Fruit fly (Drosophila melanogaster) whole organism, embryonic: ENCODE results near the gene Gr97a.
A peak's percentile ranks its signal among the peaks of the same experiment; 100 is the strongest.

Source experiments
- ATbp ChIP-seq: fragments of 200-800 bp; sonication (Bioruptor generic); optimal IDR thresholded peaks from 2 replicates; lab custom pipeline; 2017; ENCODE audit warnings: missing biosample characterization, mild to moderate bottlenecking, missing genetic modification characterization, missing genetic modification reagents
- Abd-B ChIP-seq: fragments of 200-800 bp; sonication (Bioruptor generic); optimal IDR thresholded peaks from 2 replicates; lab custom pipeline; 2018; ENCODE audit warnings: missing biosample characterization, mild to moderate bottlenecking, missing genetic modification characterization, moderate library complexity
- CG10366 ChIP-seq: fragments of 200-800 bp; sonication (Bioruptor generic); IDR thresholded peaks from 2 replicates; pipeline ENCODE4 v1.3.6; 2022; ENCODE audit warnings: missing biosample characterization, missing genetic modification characterization
- CG10979 ChIP-seq: fragments of 200-800 bp; sonication (Bioruptor generic); optimal IDR thresholded peaks from 2 replicates; lab custom pipeline; 2018; ENCODE audit warnings: missing biosample characterization, mild to moderate bottlenecking, missing genetic modification characterization, moderate library complexity
- CG11247 ChIP-seq: fragments of 200-800 bp; sonication (Bioruptor generic); IDR thresholded peaks from 2 replicates; pipeline ENCODE4 v1.3.6; 2022; ENCODE audit warnings: missing biosample characterization, missing genetic modification characterization
- CG12769 ChIP-seq: fragments of 200-800 bp; sonication (Bioruptor generic); optimal IDR thresholded peaks from 2 replicates; lab custom pipeline; 2019; ENCODE audit warnings: missing biosample characterization, mild to moderate bottlenecking, missing genetic modification characterization, moderate library complexity
- CG13287 ChIP-seq: fragments of 200-800 bp; sonication (Bioruptor generic); IDR thresholded peaks from 2 replicates; pipeline ENCODE4 v1.3.6; 2022; ENCODE audit warnings: missing biosample characterization, missing genetic modification characterization; ENCODE audit not compliant: partially characterized antibody
- CG13424 ChIP-seq: fragments of 200-800 bp; sonication (Bioruptor generic); optimal IDR thresholded peaks from 2 replicates; lab custom pipeline; 2019; ENCODE audit warnings: missing biosample characterization, mild to moderate bottlenecking, missing genetic modification characterization, moderate library complexity
- CG15696 ChIP-seq: fragments of 200-800 bp; sonication (Bioruptor generic); optimal IDR thresholded peaks from 2 replicates; lab custom pipeline; 2019; ENCODE audit warnings: missing biosample characterization, mild to moderate bottlenecking, missing genetic modification characterization, moderate library complexity
- CG30403 ChIP-seq: fragments of 200-800 bp; sonication (Bioruptor generic); optimal IDR thresholded peaks from 3 replicates; lab custom pipeline; 2016; ENCODE audit warnings: missing biosample characterization, missing genetic modification characterization
- CG34422 ChIP-seq: fragments of 200-800 bp; sonication (Bioruptor generic); IDR thresholded peaks from 3 replicates; pipeline ENCODE4 v1.3.6; 2022; ENCODE audit warnings: missing biosample characterization, missing genetic modification characterization
- CG6272 ChIP-seq: fragments of 200-800 bp; sonication (Bioruptor generic); IDR thresholded peaks from 2 replicates; pipeline ENCODE4 v1.3.6; 2022; ENCODE audit warnings: missing biosample characterization, missing genetic modification characterization
- CG7271 ChIP-seq: fragments of 200-800 bp; sonication (Bioruptor generic); optimal IDR thresholded peaks from 2 replicates; lab custom pipeline; 2018; ENCODE audit warnings: missing biosample characterization, mild to moderate bottlenecking, missing genetic modification characterization, moderate library complexity
- CG7372 ChIP-seq: fragments of 200-800 bp; sonication (Bioruptor generic); IDR thresholded peaks from 2 replicates; pipeline ENCODE4 v1.3.6; 2022; ENCODE audit warnings: missing biosample characterization, missing genetic modification characterization
- CG7556 ChIP-seq: fragments of 200-800 bp; sonication (Bioruptor generic); optimal IDR thresholded peaks from 2 replicates; lab custom pipeline; 2017; ENCODE audit warnings: missing biosample characterization, mild to moderate bottlenecking, missing genetic modification characterization
- CG8281 ChIP-seq: fragments of 200-800 bp; sonication (Bioruptor generic); optimal IDR thresholded peaks from 2 replicates; lab custom pipeline; 2018; ENCODE audit warnings: missing biosample characterization, mild to moderate bottlenecking, missing genetic modification characterization, moderate library complexity
- Camta ChIP-seq: fragments of 200-800 bp; sonication (Bioruptor generic); optimal IDR thresholded peaks from 2 replicates; lab custom pipeline; 2016; ENCODE audit warnings: missing biosample characterization, missing genetic modification characterization
- CkIIα-i1 ChIP-seq: fragments of 200-800 bp; sonication (Bioruptor generic); IDR thresholded peaks from 2 replicates; pipeline ENCODE4 v1.3.6; 2022; ENCODE audit warnings: missing biosample characterization, missing genetic modification characterization
- Doc2 ChIP-seq: fragments of 200-800 bp; sonication (Bioruptor generic); IDR thresholded peaks from 2 replicates; pipeline ENCODE4 v1.3.6; 2022; ENCODE audit warnings: missing biosample characterization, missing genetic modification characterization
- Dref ChIP-seq: fragments of 200-800 bp; sonication (Bioruptor generic); IDR thresholded peaks from 2 replicates; pipeline ENCODE4 v1.3.6; 2022; ENCODE audit warnings: missing biosample characterization, missing genetic modification characterization
- E2f2 ChIP-seq: fragments of 200-800 bp; sonication (Bioruptor generic); IDR thresholded peaks from 2 replicates; pipeline ENCODE4 v1.3.6; 2022; ENCODE audit warnings: missing biosample characterization, missing genetic modification characterization
- Eip74EF ChIP-seq, 2 experiments: fragments of 200-800 bp in 1 of 2; fragments of >200 bp in 1 of 2; sonication (Bioruptor generic) in 1 of 2; optimal IDR thresholded peaks; 2 replicates each; lab custom pipeline; 2017 to 2019; ENCODE audit warnings: missing biosample characterization in 2 of 2, missing genetic modification characterization in 2 of 2, mild to moderate bottlenecking in 1 of 2, moderate library complexity in 1 of 2
- Ets65A ChIP-seq: fragments of 200-800 bp; sonication (Bioruptor generic); peaks from one replicate; lab custom pipeline; 2016; ENCODE audit warnings: missing biosample characterization, missing genetic modification characterization
- Fer1 ChIP-seq: fragments of 200-800 bp; sonication (Bioruptor generic); optimal IDR thresholded peaks from 2 replicates; lab custom pipeline; 2017; ENCODE audit warnings: missing biosample characterization, mild to moderate bottlenecking, missing genetic modification characterization
- Fer2 ChIP-seq: fragments of 200-800 bp; sonication (Bioruptor generic); optimal IDR thresholded peaks from 2 replicates; lab custom pipeline; 2018; ENCODE audit warnings: missing biosample characterization, mild to moderate bottlenecking, missing genetic modification characterization, moderate library complexity
- Gsc ChIP-seq: fragments of 200-800 bp; sonication (Bioruptor generic); IDR thresholded peaks from 2 replicates; pipeline ENCODE4 v1.3.6; 2022; ENCODE audit warnings: missing biosample characterization, missing genetic modification characterization
- H15 ChIP-seq: fragments of 200-800 bp; sonication (Bioruptor generic); IDR thresholded peaks from 3 replicates; pipeline ENCODE4 v1.3.6; 2022; ENCODE audit warnings: missing biosample characterization, missing genetic modification characterization
- Hmr ChIP-seq: fragments of 200-800 bp; sonication (Bioruptor generic); optimal IDR thresholded peaks from 3 replicates; lab custom pipeline; 2017; ENCODE audit warnings: mild to moderate bottlenecking, missing biosample characterization, missing genetic modification reagents, missing genetic modification characterization
- Hr78 ChIP-seq, 2 experiments: fragments of 200-800 bp in 1 of 2; fragments of >200 bp in 1 of 2; sonication (Bioruptor generic) in 1 of 2; optimal IDR thresholded peaks; 2 replicates each; lab custom pipeline; 2017 to 2019; ENCODE audit warnings: missing biosample characterization in 2 of 2, missing genetic modification characterization in 2 of 2, mild to moderate bottlenecking in 1 of 2, moderate library complexity in 1 of 2
- Max ChIP-seq: fragments of 200-800 bp; sonication (Bioruptor generic); optimal IDR thresholded peaks from 2 replicates; lab custom pipeline; 2016; ENCODE audit warnings: missing biosample characterization, mild to moderate bottlenecking, missing genetic modification characterization
- Mes4 ChIP-seq: fragments of 200-800 bp; sonication (Bioruptor generic); optimal IDR thresholded peaks from 2 replicates; lab custom pipeline; 2016; ENCODE audit warnings: missing biosample characterization, missing genetic modification characterization
- Sox100B ChIP-seq: fragments of 200-800 bp; sonication (Bioruptor generic); optimal IDR thresholded peaks from 3 replicates; lab custom pipeline; 2018; ENCODE audit warnings: missing biosample characterization, mild to moderate bottlenecking, missing genetic modification characterization
- Sox102F ChIP-seq: fragments of 200-800 bp; sonication (Bioruptor generic); optimal IDR thresholded peaks from 2 replicates; lab custom pipeline; 2018; ENCODE audit warnings: missing biosample characterization, mild to moderate bottlenecking, missing genetic modification characterization, moderate library complexity
- Trl ChIP-seq, 3 experiments: fragments of >200 bp in 2 of 3; fragments of 200-800 bp in 1 of 3; sonication (Bioruptor generic) in 1 of 3; optimal IDR thresholded peaks; 2 replicates in 1 of 3; 3 replicates in 2 of 3; lab custom pipeline; 2016 to 2017; ENCODE audit warnings: missing biosample characterization in 1 of 3, missing genetic modification characterization in 1 of 3
- Xrp1 ChIP-seq: fragments of 200-800 bp; sonication (Bioruptor generic); IDR thresholded peaks from 2 replicates; pipeline ENCODE4 v1.3.6; 2022; ENCODE audit warnings: missing biosample characterization, missing genetic modification characterization
- ac ChIP-seq: fragments of 200-800 bp; sonication (Bioruptor generic); optimal IDR thresholded peaks from 3 replicates; lab custom pipeline; 2017; ENCODE audit warnings: missing biosample characterization, mild to moderate bottlenecking, missing genetic modification characterization
- bowl ChIP-seq: fragments of 200-800 bp; sonication (Bioruptor generic); IDR thresholded peaks from 2 replicates; pipeline ENCODE4 v1.3.6; 2022; ENCODE audit warnings: missing biosample characterization, missing genetic modification characterization
- chinmo ChIP-seq: fragments of 200-800 bp; sonication (Bioruptor generic); IDR thresholded peaks from 4 replicates; pipeline ENCODE4 v1.3.6; 2022; ENCODE audit warnings: missing biosample characterization, missing genetic modification characterization; ENCODE audit not compliant: partially characterized antibody
- crp ChIP-seq, 2 experiments: fragments of 200-800 bp; sonication (Bioruptor generic); optimal IDR thresholded peaks; 2 replicates in 1 of 2; 3 replicates in 1 of 2; lab custom pipeline; 2017; ENCODE audit warnings: missing biosample characterization in 2 of 2, missing genetic modification characterization in 2 of 2, mild to moderate bottlenecking in 1 of 2, moderate library complexity in 1 of 2
- danr ChIP-seq: fragments of 200-800 bp; sonication (Bioruptor generic); IDR thresholded peaks from 2 replicates; pipeline ENCODE4 v1.3.6; 2022; ENCODE audit warnings: missing biosample characterization, missing genetic modification characterization
- dati ChIP-seq: fragments of 200-800 bp; sonication (Bioruptor generic); IDR thresholded peaks from 2 replicates; pipeline ENCODE4 v1.3.6; 2022; ENCODE audit warnings: missing biosample characterization, missing genetic modification characterization
- fd102C ChIP-seq: fragments of 200-800 bp; sonication (Bioruptor generic); optimal IDR thresholded peaks from 2 replicates; lab custom pipeline; 2018; ENCODE audit warnings: missing biosample characterization, mild to moderate bottlenecking, missing genetic modification characterization, moderate library complexity
- ind ChIP-seq: fragments of 200-800 bp; sonication (Bioruptor generic); optimal IDR thresholded peaks from 3 replicates; lab custom pipeline; 2016; ENCODE audit warnings: missing biosample characterization, missing genetic modification characterization
- inv ChIP-seq: fragments of 200-800 bp; sonication (Bioruptor generic); IDR thresholded peaks from 2 replicates; pipeline ENCODE4 v1.3.6; 2022; ENCODE audit warnings: missing biosample characterization, missing genetic modification characterization; ENCODE audit not compliant: partially characterized antibody
- lmd ChIP-seq: fragments of 200-800 bp; sonication (Bioruptor generic); IDR thresholded peaks from 2 replicates; pipeline ENCODE4 v1.3.6; 2022; ENCODE audit warnings: missing biosample characterization, missing genetic modification characterization
- odd ChIP-seq: fragments of 200-800 bp; sonication (Bioruptor generic); optimal IDR thresholded peaks from 2 replicates; lab custom pipeline; 2017; ENCODE audit warnings: missing biosample characterization, mild to moderate bottlenecking, missing genetic modification characterization
- sd ChIP-seq: fragments of 200-800 bp; sonication (Bioruptor generic); optimal IDR thresholded peaks from 3 replicates; lab custom pipeline; 2018; ENCODE audit warnings: missing biosample characterization, mild to moderate bottlenecking, missing genetic modification characterization, moderate library complexity
- slbo ChIP-seq: fragments of 200-800 bp; sonication (Bioruptor generic); IDR thresholded peaks from 2 replicates; pipeline ENCODE4 v1.3.6; 2022; ENCODE audit warnings: missing biosample characterization, missing genetic modification characterization
- unc-4 ChIP-seq: fragments of 200-800 bp; sonication (Bioruptor generic); IDR thresholded peaks from 2 replicates; pipeline ENCODE4 v1.3.6; 2022; ENCODE audit warnings: missing biosample characterization, missing genetic modification characterization; ENCODE audit not compliant: partially characterized antibody
- unpg ChIP-seq: fragments of 200-800 bp; sonication (Bioruptor generic); optimal IDR thresholded peaks from 3 replicates; lab custom pipeline; 2018; ENCODE audit warnings: missing biosample characterization, mild to moderate bottlenecking, missing genetic modification characterization, moderate library complexity

The Gr97a gene

dm6 chr3R:26980282-26980691, 14.0 kb upstream of the Gr97a start:
- TF ChIP-seq Doc2 (GFP tag; lab: Robert Waterston, UW): no peak
- TF ChIP-seq sd (tag; lab: Kevin White, UChicago): peak; percentile 74
- no peak for TF ChIP-seq CG7372
- TF ChIP-seq Trl (optimal IDR thresholded peaks at IDR 0.05; lab: Kevin White, UChicago): peak; percentile 72 to 97
- no peak for TF ChIP-seq Trl (GFP tag; optimal IDR thresholded peaks at IDR 0.05; lab: Kevin White, UChicago)
- TF ChIP-seq ATbp (GFP tag; lab: Kevin White, UChicago): no peak
- TF ChIP-seq inv (GFP tag; lab: Robert Waterston, UW): no peak
- peak; percentile 52 for TF ChIP-seq unc-4 (GFP tag; lab: Robert Waterston, UW)
- no peak for TF ChIP-seq Sox100B
- no peak for TF ChIP-seq Max (GFP tag; lab: Kevin White, UChicago)
- no peak for TF ChIP-seq H15 (GFP tag; lab: Robert Waterston, UW)
- TF ChIP-seq chinmo (GFP tag; lab: Robert Waterston, UW): peak; percentile 93; the same call in 3 of the 4 replicates
- no peak for TF ChIP-seq unpg
- TF ChIP-seq Abd-B (GFP tag; lab: Kevin White, UChicago): no peak
- TF ChIP-seq CkIIα-i1 (GFP tag; lab: Robert Waterston, UW): no peak
- TF ChIP-seq Dref (GFP tag; lab: Robert Waterston, UW): no peak
- TF ChIP-seq Hr78 (GFP tag; optimal IDR thresholded peaks at IDR 0.05; lab: Kevin White, UChicago): peak in 1 of 2 experiments; percentile 43
- no peak for TF ChIP-seq fd102C (GFP tag; lab: Kevin White, UChicago)
- no peak for TF ChIP-seq E2f2 (GFP tag; lab: Robert Waterston, UW)
- peak; percentile 15 for TF ChIP-seq Hmr
- TF ChIP-seq Fer1 (GFP tag; lab: Kevin White, UChicago): peak; percentile 37
- TF ChIP-seq CG8281 (tag; lab: Kevin White, UChicago): no peak
- TF ChIP-seq Camta: no peak
- no peak for TF ChIP-seq ac
- TF ChIP-seq Gsc (GFP tag; lab: Robert Waterston, UW): no peak
- TF ChIP-seq CG10366: no peak
- no peak for TF ChIP-seq crp (GFP tag; optimal IDR thresholded peaks at IDR 0.05; lab: Kevin White, UChicago)
- TF ChIP-seq CG15696 (tag; lab: Kevin White, UChicago): no peak
- no peak for TF ChIP-seq CG13424
- no peak for TF ChIP-seq Ets65A (GFP tag; lab: Kevin White, UChicago)
- no peak for TF ChIP-seq lmd
- TF ChIP-seq CG34422 (GFP tag; lab: Robert Waterston, UW): peak; percentile 47; the same call in 1 of the 3 replicates
- TF ChIP-seq danr (GFP tag; lab: Robert Waterston, UW): no peak
- no peak for TF ChIP-seq CG11247 (GFP tag; lab: Robert Waterston, UW)
- TF ChIP-seq Mes4 (GFP tag; lab: Kevin White, UChicago): no peak
- TF ChIP-seq CG6272 (GFP tag; lab: Robert Waterston, UW): no peak
- TF ChIP-seq ind (GFP tag; lab: Kevin White, UChicago): no peak
- TF ChIP-seq Xrp1 (GFP tag; lab: Robert Waterston, UW): no peak
- no peak for TF ChIP-seq dati (GFP tag; lab: Robert Waterston, UW)
- no peak for TF ChIP-seq Sox102F (GFP tag; lab: Kevin White, UChicago)
- TF ChIP-seq slbo: peak; percentile 35
- no peak for TF ChIP-seq odd
- no peak for TF ChIP-seq CG10979 (tag; lab: Kevin White, UChicago)
- no peak for TF ChIP-seq CG7271 (tag; lab: Kevin White, UChicago)
- TF ChIP-seq CG30403 (GFP tag; lab: Kevin White, UChicago): no peak
- TF ChIP-seq bowl (GFP tag; lab: Robert Waterston, UW): no peak
- no peak for TF ChIP-seq CG7556 (GFP tag; lab: Kevin White, UChicago)
- peak in 1 of 2 experiments; percentile 33 for TF ChIP-seq Eip74EF (GFP tag; optimal IDR thresholded peaks at IDR 0.05; lab: Kevin White, UChicago)
- no peak for TF ChIP-seq Fer2 (tag; lab: Kevin White, UChicago)
- peak; percentile 70 for TF ChIP-seq CG13287 (GFP tag; lab: Robert Waterston, UW)
- TF ChIP-seq CG12769: peak; percentile 49
